Worm (Caenorhabditis elegans): ENCODE data around the gene vamp-7.

ce11 chrIV:2572107-2572506 lies 35.7 kb upstream of the vamp-7 start, which contains the start of gene Y69A2AR.51:
- no peak for TF ChIP-seq spr-1 (tag; optimal IDR thresholded peaks at IDR 0.05)
- TF ChIP-seq zip-11 (GFP tag; IDR thresholded peaks at IDR 0.05), result no peak
- no peak for TF ChIP-seq snpc-1.2 (GFP tag; IDR thresholded peaks at IDR 0.05)
- TF ChIP-seq hmg-1.1 (GFP tag; IDR thresholded peaks at IDR 0.05), result no peak
- TF ChIP-seq lir-3 (tag; optimal IDR thresholded peaks at IDR 0.05), result no peak

Data from whole organism, L4 larva.